Fruit fly (Drosophila melanogaster) whole organism, embryonic: Measurements from ENCODE around the gene CG7906.
A peak's percentile ranks its signal among the peaks of the same experiment; 100 is the strongest.

ENCODE experiments used
- Blimp-1 ChIP-seq: fragments of 200-800 bp; sonication (Bioruptor generic); optimal IDR thresholded peaks from 3 replicates; lab custom pipeline; 2018; ENCODE audit warnings: missing biosample characterization, missing genetic modification characterization, mild to moderate bottlenecking, moderate library complexity, missing genetic modification reagents
- CG10209 ChIP-seq: fragments of 200-800 bp; sonication (Bioruptor generic); optimal IDR thresholded peaks from 3 replicates; lab custom pipeline; 2017; ENCODE audit warnings: missing biosample characterization, mild to moderate bottlenecking, missing genetic modification characterization, missing genetic modification reagents
- CG10267 ChIP-seq: fragments of 200-800 bp; sonication (Bioruptor generic); optimal IDR thresholded peaks from 2 replicates; lab custom pipeline; 2018; ENCODE audit warnings: missing biosample characterization, mild to moderate bottlenecking, missing genetic modification characterization, moderate library complexity
- CG11093 ChIP-seq: fragments of 200-800 bp; sonication (Bioruptor generic); IDR thresholded peaks from 3 replicates; pipeline ENCODE4 v1.3.6; 2022; ENCODE audit warnings: missing biosample characterization, missing genetic modification characterization
- CG11723 ChIP-seq: fragments of 200-800 bp; sonication (Bioruptor generic); optimal IDR thresholded peaks from 2 replicates; lab custom pipeline; 2017; ENCODE audit warnings: missing biosample characterization, mild to moderate bottlenecking, missing genetic modification characterization
- CG12071 ChIP-seq: fragments of 200-800 bp; sonication (Bioruptor generic); optimal IDR thresholded peaks from 3 replicates; lab custom pipeline; 2018; ENCODE audit warnings: missing biosample characterization, mild to moderate bottlenecking, missing genetic modification characterization
- CG12299 ChIP-seq: fragments of 200-800 bp; sonication (Bioruptor generic); optimal IDR thresholded peaks from 2 replicates; lab custom pipeline; 2018; ENCODE audit warnings: missing biosample characterization, mild to moderate bottlenecking, missing genetic modification characterization
- CG18476 ChIP-seq: fragments of 200-800 bp; sonication (Bioruptor generic); optimal IDR thresholded peaks from 2 replicates; lab custom pipeline; 2016; ENCODE audit warnings: missing biosample characterization, mild to moderate bottlenecking, missing genetic modification characterization
- CG2889 ChIP-seq: fragments of 200-800 bp; sonication (Bioruptor generic); IDR thresholded peaks from 3 replicates; pipeline ENCODE4 v1.3.6; 2022; ENCODE audit warnings: missing biosample characterization, missing genetic modification characterization
- CG30020 ChIP-seq: fragments of 200-800 bp; optimal IDR thresholded peaks from 2 replicates; lab custom pipeline; 2019; ENCODE audit warnings: missing biosample characterization, mild to moderate bottlenecking, missing genetic modification characterization, moderate library complexity
- CG4282 ChIP-seq: fragments of 200-800 bp; sonication (Bioruptor generic); optimal IDR thresholded peaks from 2 replicates; lab custom pipeline; 2016; ENCODE audit warnings: missing biosample characterization, missing genetic modification characterization
- CG6175 ChIP-seq: fragments of 200-800 bp; sonication (Bioruptor generic); IDR thresholded peaks from 3 replicates; pipeline ENCODE4 v1.3.6; 2022; ENCODE audit warnings: missing biosample characterization, missing genetic modification characterization
- CG6272 ChIP-seq: fragments of 200-800 bp; sonication (Bioruptor generic); IDR thresholded peaks from 2 replicates; pipeline ENCODE4 v1.3.6; 2022; ENCODE audit warnings: missing biosample characterization, missing genetic modification characterization
- CG7357 ChIP-seq: fragments of 200-800 bp; sonication (Bioruptor generic); IDR thresholded peaks from 3 replicates; pipeline ENCODE4 v1.3.6; 2022; ENCODE audit warnings: missing biosample characterization, missing genetic modification characterization
- CG7556 ChIP-seq: fragments of 200-800 bp; sonication (Bioruptor generic); optimal IDR thresholded peaks from 2 replicates; lab custom pipeline; 2017; ENCODE audit warnings: missing biosample characterization, mild to moderate bottlenecking, missing genetic modification characterization
- CG9609 ChIP-seq: fragments of 200-800 bp; sonication (Bioruptor generic); optimal IDR thresholded peaks from 3 replicates; lab custom pipeline; 2016; ENCODE audit warnings: missing biosample characterization, missing genetic modification characterization
- CG9727 ChIP-seq: fragments of 200-800 bp; sonication (Bioruptor generic); optimal IDR thresholded peaks from 3 replicates; lab custom pipeline; 2017; ENCODE audit warnings: missing biosample characterization, mild to moderate bottlenecking, missing genetic modification characterization
- Fer1 ChIP-seq: fragments of 200-800 bp; sonication (Bioruptor generic); optimal IDR thresholded peaks from 2 replicates; lab custom pipeline; 2017; ENCODE audit warnings: missing biosample characterization, mild to moderate bottlenecking, missing genetic modification characterization
- GATAe ChIP-seq: fragments of 200-800 bp; sonication (Bioruptor generic); conservative IDR thresholded peaks from 2 replicates; pipeline ENCODE4 v1.3.6; 2022; ENCODE audit warnings: missing biosample characterization, missing genetic modification characterization
- H2.0 ChIP-seq: fragments of 200-800 bp; sonication (Bioruptor generic); IDR thresholded peaks from 2 replicates; pipeline ENCODE4 v1.3.6; 2022; ENCODE audit warnings: missing biosample characterization, missing genetic modification characterization
- HLH3B ChIP-seq: fragments of 200-800 bp; sonication (Bioruptor generic); IDR thresholded peaks from 2 replicates; pipeline ENCODE4 v1.3.6; 2022; ENCODE audit warnings: missing biosample characterization, missing genetic modification characterization
- Hmx ChIP-seq: fragments of 200-800 bp; sonication (Bioruptor generic); optimal IDR thresholded peaks from 2 replicates; lab custom pipeline; 2016; ENCODE audit warnings: missing biosample characterization, missing genetic modification characterization
- Jarid2 ChIP-seq: fragments of 200-800 bp; sonication (Bioruptor generic); optimal IDR thresholded peaks from 3 replicates; lab custom pipeline; 2017; ENCODE audit warnings: mild to moderate bottlenecking, missing biosample characterization, missing genetic modification reagents, missing genetic modification characterization
- MBD-R2 ChIP-seq: fragments of 200-800 bp; sonication (Bioruptor generic); IDR thresholded peaks from 2 replicates; pipeline ENCODE4 v1.3.6; 2022; ENCODE audit warnings: missing biosample characterization, missing genetic modification characterization
- Med ChIP-seq: fragments of 200-800 bp; sonication (Bioruptor generic); peaks from one replicate; lab custom pipeline; 2016; ENCODE audit warnings: missing biosample characterization, missing genetic modification characterization, mild to moderate bottlenecking, inconsistent platforms, moderate library complexity
- Mes4 ChIP-seq: fragments of 200-800 bp; sonication (Bioruptor generic); optimal IDR thresholded peaks from 2 replicates; lab custom pipeline; 2016; ENCODE audit warnings: missing biosample characterization, missing genetic modification characterization
- Ptx1 ChIP-seq: fragments of 200-800 bp; sonication (Bioruptor generic); IDR thresholded peaks from 2 replicates; pipeline ENCODE4 v1.3.6; 2022; ENCODE audit warnings: missing biosample characterization, missing genetic modification characterization
- Sin3A ChIP-seq: fragments of >200 bp; optimal IDR thresholded peaks from 2 replicates; lab custom pipeline; 2018
- Xrp1 ChIP-seq: fragments of 200-800 bp; sonication (Bioruptor generic); IDR thresholded peaks from 2 replicates; pipeline ENCODE4 v1.3.6; 2022; ENCODE audit warnings: missing biosample characterization, missing genetic modification characterization
- al ChIP-seq: fragments of 200-800 bp; sonication (Bioruptor generic); IDR thresholded peaks from 2 replicates; pipeline ENCODE4 v1.3.6; 2022; ENCODE audit warnings: missing biosample characterization, missing genetic modification characterization
- amos ChIP-seq: fragments of 200-800 bp; sonication (Bioruptor generic); IDR thresholded peaks from 2 replicates; pipeline ENCODE4 v1.3.6; 2022; ENCODE audit warnings: missing biosample characterization, missing genetic modification characterization; ENCODE audit not compliant: partially characterized antibody
- ara ChIP-seq: fragments of 200-800 bp; sonication (Bioruptor generic); IDR thresholded peaks from 2 replicates; pipeline ENCODE4 v1.3.6; 2022; ENCODE audit warnings: missing biosample characterization, missing genetic modification characterization
- bsh ChIP-seq, 2 experiments: fragments of 200-800 bp; sonication (Bioruptor generic); optimal IDR thresholded peaks; 2 replicates each; lab custom pipeline; 2017 to 2018; ENCODE audit warnings: mild to moderate bottlenecking in 2 of 2, missing biosample characterization in 2 of 2, missing genetic modification characterization in 2 of 2, moderate library complexity in 1 of 2
- cad ChIP-seq: fragments of >200 bp; optimal IDR thresholded peaks from 2 replicates; lab custom pipeline; 2017; ENCODE audit warnings: missing biosample characterization, missing genetic modification characterization
- ci ChIP-seq: fragments of 200-800 bp; sonication (Bioruptor generic); IDR thresholded peaks from 3 replicates; pipeline ENCODE4 v1.3.6; 2022; ENCODE audit warnings: missing biosample characterization, missing genetic modification characterization
- corto ChIP-seq: fragments of 200-800 bp; sonication (Bioruptor generic); optimal IDR thresholded peaks from 2 replicates; lab custom pipeline; 2016; ENCODE audit warnings: missing biosample characterization, mild to moderate bottlenecking, missing genetic modification characterization, moderate library complexity
- crol ChIP-seq: fragments of 200-800 bp; sonication (Bioruptor generic); IDR thresholded peaks from 2 replicates; pipeline ENCODE4 v1.3.6; 2022; ENCODE audit warnings: missing biosample characterization, missing genetic modification characterization
- fd102C ChIP-seq: fragments of 200-800 bp; sonication (Bioruptor generic); optimal IDR thresholded peaks from 2 replicates; lab custom pipeline; 2018; ENCODE audit warnings: missing biosample characterization, mild to moderate bottlenecking, missing genetic modification characterization, moderate library complexity
- gro ChIP-seq: fragments of 200-800 bp; sonication (Bioruptor generic); optimal IDR thresholded peaks from 2 replicates; lab custom pipeline; 2016; ENCODE audit warnings: missing biosample characterization, missing genetic modification characterization
- gsb-n ChIP-seq: fragments of 200-800 bp; sonication (Bioruptor generic); optimal IDR thresholded peaks from 3 replicates; lab custom pipeline; 2018; ENCODE audit warnings: missing biosample characterization, mild to moderate bottlenecking, missing genetic modification characterization
- gt ChIP-seq: fragments of 200-800 bp; sonication (Bioruptor generic); IDR thresholded peaks from 2 replicates; pipeline ENCODE4 v1.3.6; 2022; ENCODE audit warnings: missing biosample characterization, missing genetic modification characterization
- h ChIP-seq: fragments of >200 bp; optimal IDR thresholded peaks from 2 replicates; lab custom pipeline; 2017
- hb ChIP-seq: fragments of 200-800 bp; sonication (Bioruptor generic); IDR thresholded peaks from 3 replicates; pipeline ENCODE4 v1.3.6; 2022; ENCODE audit warnings: missing biosample characterization, missing genetic modification characterization; ENCODE audit not compliant: partially characterized antibody
- hth ChIP-seq: fragments of >200 bp; optimal IDR thresholded peaks from 2 replicates; lab custom pipeline; 2017; ENCODE audit warnings: inconsistent platforms
- jigr1 ChIP-seq: fragments of 200-800 bp; sonication (Bioruptor generic); IDR thresholded peaks from 3 replicates; pipeline ENCODE4 v1.3.6; 2022; ENCODE audit warnings: missing biosample characterization, missing genetic modification characterization
- nom ChIP-seq: fragments of 200-800 bp; sonication (Bioruptor generic); optimal IDR thresholded peaks from 2 replicates; lab custom pipeline; 2017; ENCODE audit warnings: missing biosample characterization, missing genetic modification characterization, mild to moderate bottlenecking, moderate library complexity, missing genetic modification reagents
- org-1 ChIP-seq: fragments of 200-800 bp; sonication (Bioruptor generic); optimal IDR thresholded peaks from 2 replicates; lab custom pipeline; 2017; ENCODE audit warnings: missing biosample characterization, missing genetic modification characterization
- phol ChIP-seq: fragments of 200-800 bp; sonication (Bioruptor generic); optimal IDR thresholded peaks from 3 replicates; lab custom pipeline; 2018; ENCODE audit warnings: missing biosample characterization, mild to moderate bottlenecking, missing genetic modification characterization, moderate library complexity
- repo ChIP-seq: fragments of 200-800 bp; sonication (Bioruptor generic); optimal IDR thresholded peaks from 2 replicates; lab custom pipeline; 2016; ENCODE audit warnings: missing biosample characterization, missing genetic modification characterization
- tup ChIP-seq: fragments of 200-800 bp; sonication (Bioruptor generic); optimal IDR thresholded peaks from 2 replicates; lab custom pipeline; 2016; ENCODE audit warnings: missing biosample characterization, mild to moderate bottlenecking, missing genetic modification characterization, moderate library complexity
- vvl ChIP-seq: fragments of 200-800 bp; sonication (Bioruptor generic); IDR thresholded peaks from 2 replicates; pipeline ENCODE4 v1.3.6; 2022; ENCODE audit warnings: missing biosample characterization, missing genetic modification characterization
- zen ChIP-seq: fragments of 200-800 bp; sonication (Bioruptor generic); optimal IDR thresholded peaks from 3 replicates; lab custom pipeline; 2018; ENCODE audit warnings: missing biosample characterization, mild to moderate bottlenecking, missing genetic modification characterization, moderate library complexity

The CG7906 gene

dm6 chr3L:14195714-14196113, 40.7 kb upstream of the CG7906 start (continued):
- no peak for TF ChIP-seq gro (GFP tag; lab: Kevin White, UChicago)
- peak; percentile 54; the same call in 1 of the 2 replicates for TF ChIP-seq Xrp1
- TF ChIP-seq repo (GFP tag; lab: Kevin White, UChicago) = no peak
- TF ChIP-seq HLH3B (GFP tag; lab: Robert Waterston, UW) = peak; percentile 17; the same call in 1 of the 2 replicates
- peak; percentile 61 for TF ChIP-seq ara
- TF ChIP-seq ci = peak; percentile 82
- no peak for TF ChIP-seq Hmx (GFP tag; lab: Kevin White, UChicago)
- TF ChIP-seq hth = no peak
- peak; percentile 53 for TF ChIP-seq Blimp-1 (GFP tag; lab: Kevin White, UChicago)
- peak in 1 of 2 experiments; percentile 58 for TF ChIP-seq bsh (GFP tag; optimal IDR thresholded peaks at IDR 0.05; lab: Kevin White, UChicago)
- TF ChIP-seq CG9727 = no peak
- TF ChIP-seq gsb-n (tag; lab: Kevin White, UChicago) = no peak
- no peak for TF ChIP-seq al (GFP tag; lab: Robert Waterston, UW)
- TF ChIP-seq CG18476 (GFP tag; lab: Kevin White, UChicago) = peak; percentile 9
- TF ChIP-seq Jarid2 (GFP tag; lab: Kevin White, UChicago) = no peak
- TF ChIP-seq phol = no peak
- no peak for TF ChIP-seq amos (GFP tag; lab: Robert Waterston, UW)
- TF ChIP-seq MBD-R2 (GFP tag; lab: Robert Waterston, UW) = no peak
- no peak for TF ChIP-seq GATAe
- TF ChIP-seq CG12299 (tag; lab: Kevin White, UChicago) = no peak
- no peak for TF ChIP-seq fd102C
- TF ChIP-seq Fer1 (GFP tag; lab: Kevin White, UChicago) = peak; percentile 47
- no peak for TF ChIP-seq CG11093 (GFP tag; lab: Robert Waterston, UW)
- TF ChIP-seq Ptx1 (GFP tag; lab: Robert Waterston, UW) = no peak
- TF ChIP-seq CG10209 (GFP tag; lab: Kevin White, UChicago) = peak; percentile 21
- no peak for TF ChIP-seq CG30020 (tag; lab: Kevin White, UChicago)
- no peak for TF ChIP-seq cad (GFP tag; lab: Kevin White, UChicago)
- TF ChIP-seq CG7556 = no peak
- no peak for TF ChIP-seq CG6272 (GFP tag; lab: Robert Waterston, UW)
- no peak for TF ChIP-seq crol (GFP tag; lab: Robert Waterston, UW)
- no peak for TF ChIP-seq nom
- TF ChIP-seq h (lab: Kevin White, UChicago) = no peak
- no peak for TF ChIP-seq gt
- TF ChIP-seq vvl (GFP tag; lab: Robert Waterston, UW) = no peak
- no peak for TF ChIP-seq corto (GFP tag; lab: Kevin White, UChicago)
- TF ChIP-seq Med (GFP tag; lab: Kevin White, UChicago) = peak; percentile 70
- TF ChIP-seq H2.0 (GFP tag; lab: Robert Waterston, UW) = no peak
- TF ChIP-seq CG12071 = peak; percentile 68
- no peak for TF ChIP-seq CG9609
- TF ChIP-seq Mes4 (GFP tag; lab: Kevin White, UChicago) = no peak
- peak; percentile 17 for TF ChIP-seq tup (GFP tag; lab: Kevin White, UChicago)
- TF ChIP-seq hb (GFP tag; lab: Robert Waterston, UW) = no peak
- no peak for TF ChIP-seq CG4282
- no peak for TF ChIP-seq jigr1 (GFP tag; lab: Robert Waterston, UW)
- TF ChIP-seq Sin3A (lab: Kevin White, UChicago) = no peak
- peak; percentile 27 for TF ChIP-seq CG11723 (GFP tag; lab: Kevin White, UChicago)
- no peak for TF ChIP-seq CG7357
- no peak for TF ChIP-seq CG10267 (tag; lab: Kevin White, UChicago)
- peak; percentile 0 for TF ChIP-seq org-1 (GFP tag; lab: Kevin White, UChicago)
- no peak for TF ChIP-seq zen
- TF ChIP-seq CG2889 = no peak
- no peak for TF ChIP-seq CG6175
